Fruit fly (Drosophila melanogaster) whole organism, prepupa: Measurements from ENCODE around the gene HisRS.

Source experiments
- CG10631 ChIP-seq: fragments of 200-800 bp; sonication (Bioruptor generic); optimal IDR thresholded peaks from 2 replicates; lab custom pipeline; 2016; ENCODE audit warnings: missing biosample characterization, missing genetic modification characterization
- CG11762 ChIP-seq: fragments of 200-800 bp; sonication (Bioruptor generic); optimal IDR thresholded peaks from 3 replicates; lab custom pipeline; 2016; ENCODE audit warnings: missing biosample characterization, missing genetic modification characterization; ENCODE audit not compliant: insufficient read depth
- CG11902 ChIP-seq: fragments of 200-800 bp; sonication (Bioruptor generic); optimal IDR thresholded peaks from 3 replicates; lab custom pipeline; 2016; ENCODE audit warnings: missing biosample characterization, missing genetic modification characterization
- CG15336 ChIP-seq: fragments of 200-800 bp; sonication (Bioruptor generic); IDR thresholded peaks from 2 replicates; pipeline ENCODE4 v1.3.6; 2022; ENCODE audit warnings: missing biosample characterization, missing genetic modification characterization
- CG1621 ChIP-seq: fragments of 200-800 bp; sonication (Bioruptor generic); optimal IDR thresholded peaks from 3 replicates; lab custom pipeline; 2018; ENCODE audit warnings: missing biosample characterization, mild to moderate bottlenecking, missing genetic modification characterization
- CG16779 ChIP-seq: fragments of 200-800 bp; sonication (Bioruptor generic); optimal IDR thresholded peaks from 3 replicates; lab custom pipeline; 2017; ENCODE audit warnings: missing biosample characterization, mild to moderate bottlenecking, missing genetic modification characterization
- CG3032 ChIP-seq: fragments of 200-800 bp; optimal IDR thresholded peaks from 2 replicates; lab custom pipeline; 2019; ENCODE audit warnings: missing biosample characterization, mild to moderate bottlenecking, missing genetic modification characterization, moderate library complexity
- CG31627 ChIP-seq: fragments of 200-800 bp; sonication (Bioruptor generic); optimal IDR thresholded peaks from 3 replicates; lab custom pipeline; 2016; ENCODE audit warnings: missing biosample characterization, missing genetic modification characterization
- CG32006 ChIP-seq: fragments of 200-800 bp; sonication (Bioruptor generic); optimal IDR thresholded peaks from 3 replicates; lab custom pipeline; 2017; ENCODE audit warnings: missing biosample characterization, mild to moderate bottlenecking, missing genetic modification characterization
- CG34406 ChIP-seq: fragments of 200-800 bp; sonication (Bioruptor generic); optimal IDR thresholded peaks from 3 replicates; lab custom pipeline; 2016; ENCODE audit warnings: missing biosample characterization, missing genetic modification characterization
- CG3919 ChIP-seq: fragments of 200-800 bp; sonication (Bioruptor generic); optimal IDR thresholded peaks from 3 replicates; lab custom pipeline; 2016; ENCODE audit warnings: missing biosample characterization, missing genetic modification characterization
- CG4318 ChIP-seq: fragments of 200-800 bp; sonication (Bioruptor generic); optimal IDR thresholded peaks from 3 replicates; lab custom pipeline; 2017; ENCODE audit warnings: missing biosample characterization, mild to moderate bottlenecking, missing genetic modification characterization
- CG6163 ChIP-seq: fragments of 200-800 bp; sonication (Bioruptor generic); IDR thresholded peaks from 3 replicates; pipeline ENCODE4 v1.3.6; 2022; ENCODE audit warnings: missing biosample characterization, missing genetic modification characterization
- CG6276 ChIP-seq: fragments of 200-800 bp; sonication (Bioruptor generic); optimal IDR thresholded peaks from 2 replicates; lab custom pipeline; 2017; ENCODE audit warnings: missing biosample characterization, mild to moderate bottlenecking, missing genetic modification characterization
- CG6792 ChIP-seq: fragments of 200-800 bp; sonication (Bioruptor generic); optimal IDR thresholded peaks from 3 replicates; lab custom pipeline; 2016; ENCODE audit warnings: missing biosample characterization, missing genetic modification characterization
- CG6808 ChIP-seq: fragments of 200-800 bp; sonication (Bioruptor generic); optimal IDR thresholded peaks from 3 replicates; lab custom pipeline; 2017; ENCODE audit warnings: missing biosample characterization, missing genetic modification characterization, mild to moderate bottlenecking, moderate library complexity, missing genetic modification reagents
- CG6854 ChIP-seq: fragments of 200-800 bp; sonication (Bioruptor generic); optimal IDR thresholded peaks from 2 replicates; lab custom pipeline; 2017; ENCODE audit warnings: missing biosample characterization, mild to moderate bottlenecking, missing genetic modification characterization
- CG7368 ChIP-seq: fragments of 200-800 bp; sonication (Bioruptor generic); optimal IDR thresholded peaks from 3 replicates; lab custom pipeline; 2016; ENCODE audit warnings: missing biosample characterization, missing genetic modification characterization
- CG8119 ChIP-seq: fragments of 200-800 bp; sonication (Bioruptor generic); IDR thresholded peaks from 3 replicates; pipeline ENCODE4 v1.3.6; 2022; ENCODE audit warnings: missing biosample characterization, missing genetic modification characterization
- CG8319 ChIP-seq: fragments of 200-800 bp; sonication (Bioruptor generic); optimal IDR thresholded peaks from 3 replicates; lab custom pipeline; 2016; ENCODE audit warnings: missing biosample characterization, missing genetic modification characterization
- CG9139 ChIP-seq: fragments of 200-800 bp; sonication (Bioruptor generic); optimal IDR thresholded peaks from 3 replicates; lab custom pipeline; 2017; ENCODE audit warnings: missing biosample characterization, mild to moderate bottlenecking, missing genetic modification characterization
- Eip75B ChIP-seq: fragments of 200-800 bp; sonication (Bioruptor generic); optimal IDR thresholded peaks from 3 replicates; lab custom pipeline; 2016; ENCODE audit warnings: missing biosample characterization, missing genetic modification characterization
- Eip78C ChIP-seq: fragments of 200-800 bp; sonication (Bioruptor generic); peaks from one replicate; lab custom pipeline; 2016; ENCODE audit warnings: missing biosample characterization, missing genetic modification characterization
- Ets21C ChIP-seq: fragments of 200-800 bp; sonication (Bioruptor generic); optimal IDR thresholded peaks from 3 replicates; lab custom pipeline; 2016; ENCODE audit warnings: missing biosample characterization, missing genetic modification characterization
- Gug ChIP-seq: fragments of 200-800 bp; sonication (Bioruptor generic); IDR thresholded peaks from 2 replicates; pipeline ENCODE4 v1.3.6; 2022; ENCODE audit warnings: missing biosample characterization, missing genetic modification characterization
- Hr38 ChIP-seq: sonication (Bioruptor generic); optimal IDR thresholded peaks from 2 replicates; lab custom pipeline; 2016; ENCODE audit warnings: missing biosample characterization, missing genetic modification characterization
- Hr39 ChIP-seq: fragments of 200-800 bp; sonication (Bioruptor generic); optimal IDR thresholded peaks from 2 replicates; lab custom pipeline; 2016; ENCODE audit warnings: missing biosample characterization, missing genetic modification characterization
- Lpt ChIP-seq: fragments of 200-800 bp; sonication (Bioruptor generic); optimal IDR thresholded peaks from 3 replicates; lab custom pipeline; 2016; ENCODE audit warnings: missing biosample characterization, missing genetic modification characterization
- OdsH ChIP-seq: fragments of 200-800 bp; sonication (Bioruptor generic); optimal IDR thresholded peaks from 3 replicates; lab custom pipeline; 2016; ENCODE audit warnings: missing biosample characterization, missing genetic modification characterization
- Smox ChIP-seq: fragments of 200-800 bp; sonication (Bioruptor generic); optimal IDR thresholded peaks from 3 replicates; lab custom pipeline; 2016; ENCODE audit warnings: missing biosample characterization, missing genetic modification characterization
- Sox102F ChIP-seq: fragments of 200-800 bp; sonication (Bioruptor generic); optimal IDR thresholded peaks from 2 replicates; lab custom pipeline; 2016; ENCODE audit warnings: missing biosample characterization, mild to moderate bottlenecking, missing genetic modification characterization
- Sox15 ChIP-seq: fragments of 200-800 bp; sonication (Bioruptor generic); optimal IDR thresholded peaks from 3 replicates; lab custom pipeline; 2016; ENCODE audit warnings: missing biosample characterization, missing genetic modification characterization
- achi ChIP-seq: fragments of 200-800 bp; sonication (Bioruptor generic); optimal IDR thresholded peaks from 3 replicates; lab custom pipeline; 2016; ENCODE audit warnings: missing biosample characterization, missing genetic modification characterization
- acj6 ChIP-seq: fragments of 200-800 bp; sonication (Bioruptor generic); optimal IDR thresholded peaks from 3 replicates; lab custom pipeline; 2016; ENCODE audit warnings: missing biosample characterization, missing genetic modification characterization
- dac ChIP-seq: fragments of 200-800 bp; sonication (Bioruptor generic); optimal IDR thresholded peaks from 2 replicates; lab custom pipeline; 2017; ENCODE audit warnings: missing biosample characterization, mild to moderate bottlenecking, missing genetic modification characterization
- dsx ChIP-seq: fragments of 200-800 bp; optimal IDR thresholded peaks from 3 replicates; lab custom pipeline; 2019; ENCODE audit warnings: missing biosample characterization, mild to moderate bottlenecking, missing genetic modification characterization, moderate library complexity; ENCODE audit not compliant: poor library complexity, severe bottlenecking
- eg ChIP-seq: fragments of 200-800 bp; sonication (Bioruptor generic); IDR thresholded peaks from 3 replicates; pipeline ENCODE4 v1.3.6; 2022; ENCODE audit warnings: missing biosample characterization, missing genetic modification characterization
- esn ChIP-seq: fragments of 200-800 bp; sonication (Bioruptor generic); optimal IDR thresholded peaks from 2 replicates; lab custom pipeline; 2016; ENCODE audit warnings: missing biosample characterization, mild to moderate bottlenecking, missing genetic modification characterization, moderate library complexity
- fd59A ChIP-seq: fragments of 200-800 bp; sonication (Bioruptor generic); optimal IDR thresholded peaks from 2 replicates; lab custom pipeline; 2017; ENCODE audit warnings: missing biosample characterization, mild to moderate bottlenecking, missing genetic modification characterization, missing genetic modification reagents
- fd85E ChIP-seq: fragments of 200-800 bp; sonication (Bioruptor generic); optimal IDR thresholded peaks from 3 replicates; lab custom pipeline; 2016; ENCODE audit warnings: missing biosample characterization, missing genetic modification characterization
- fkh ChIP-seq: fragments of 200-800 bp; sonication (Bioruptor generic); optimal IDR thresholded peaks from 3 replicates; lab custom pipeline; 2017; ENCODE audit warnings: missing biosample characterization, mild to moderate bottlenecking, missing genetic modification characterization, moderate library complexity
- lz ChIP-seq: fragments of 200-800 bp; sonication (Bioruptor generic); optimal IDR thresholded peaks from 3 replicates; lab custom pipeline; 2016; ENCODE audit warnings: missing biosample characterization, missing genetic modification characterization
- salr ChIP-seq, 2 experiments: fragments of 200-800 bp; sonication (Bioruptor generic); optimal IDR thresholded peaks; 3 replicates each; lab custom pipeline; 2016 to 2018; ENCODE audit warnings: missing biosample characterization in 2 of 2, missing genetic modification characterization in 2 of 2, mild to moderate bottlenecking in 1 of 2
- spab ChIP-seq: fragments of 200-800 bp; sonication (Bioruptor generic); optimal IDR thresholded peaks from 2 replicates; lab custom pipeline; 2017; ENCODE audit warnings: missing biosample characterization, mild to moderate bottlenecking, missing genetic modification characterization, missing genetic modification reagents
- svp ChIP-seq: fragments of 200-800 bp; sonication (Bioruptor generic); peaks from one replicate; lab custom pipeline; 2016; ENCODE audit warnings: missing biosample characterization, missing genetic modification characterization
- vri ChIP-seq: fragments of 200-800 bp; sonication (Bioruptor generic); optimal IDR thresholded peaks from 3 replicates; lab custom pipeline; 2016; ENCODE audit warnings: missing biosample characterization, mild to moderate bottlenecking, missing genetic modification characterization

Gene HisRS

DNA sequence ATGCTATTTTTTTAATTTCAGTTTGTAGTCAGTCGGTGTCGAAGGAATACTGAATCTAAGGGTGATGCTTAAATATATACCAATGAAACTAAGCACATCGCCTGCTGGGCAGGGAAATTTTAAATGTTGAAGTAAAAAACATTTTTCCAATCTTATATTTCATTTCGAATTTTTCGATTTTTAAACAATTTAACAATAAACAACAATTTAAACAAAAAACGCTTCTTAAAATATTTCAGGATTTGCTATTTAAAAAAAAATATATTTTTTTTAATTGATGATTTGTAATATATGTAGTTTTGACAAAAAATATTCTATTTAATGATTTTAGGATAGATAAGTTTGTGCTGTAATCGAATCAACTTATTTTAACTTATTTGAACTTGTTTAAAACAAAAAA lies 461 bp upstream of the HisRS start, which contains the start of gene CG6470:
Gene CG6470 (minus strand): TSS at position 101 of the 400 bp plus-strand sequence.
- no peak for TF ChIP-seq Hr39

DNA sequence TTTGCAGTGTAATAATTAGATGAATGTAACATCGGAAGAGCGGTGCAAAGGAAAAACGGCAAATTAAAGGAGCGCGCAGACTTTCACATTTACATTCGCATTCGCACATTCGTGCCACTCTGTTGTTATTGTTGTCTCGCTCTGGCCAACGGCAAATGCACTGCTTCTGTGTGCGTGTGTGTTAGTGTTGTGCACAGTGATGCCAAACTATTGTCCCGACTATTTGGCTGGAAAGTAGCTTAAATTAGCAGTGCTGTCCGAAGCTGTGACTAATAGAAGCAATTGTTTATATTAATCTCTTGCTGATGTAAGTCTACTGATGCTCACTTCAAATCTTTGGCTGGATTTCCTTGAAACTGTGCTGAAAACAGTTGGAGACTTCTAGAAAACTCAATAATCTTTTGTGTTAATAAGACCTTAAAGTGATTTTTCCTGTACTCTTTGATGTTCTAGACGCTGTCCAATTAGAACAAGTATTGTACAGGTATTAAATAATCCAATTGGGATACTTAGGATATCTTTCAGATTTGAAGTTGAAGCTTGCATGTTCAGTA lies 837 bp downstream of the HisRS start:
- peak; percentile 2 for TF ChIP-seq Ets21C (GFP tag; lab: Kevin White, UChicago)
- TF ChIP-seq Sox15 (GFP tag; lab: Kevin White, UChicago): no peak
- peak; percentile 15 for TF ChIP-seq acj6 (GFP tag; lab: Kevin White, UChicago)
- no peak for TF ChIP-seq CG7368
- 0 out of 3 replicates have a peak, but pooled peaks have one; percentile 24 for TF ChIP-seq eg (GFP tag; lab: Robert Waterston, UW)
- no peak for TF ChIP-seq achi (GFP tag; lab: Kevin White, UChicago)
- TF ChIP-seq CG11902 (GFP tag; lab: Kevin White, UChicago): no peak
- TF ChIP-seq CG3919: no peak
- TF ChIP-seq CG6808: peak; percentile 48
- TF ChIP-seq Eip78C (GFP tag; lab: Kevin White, UChicago): peak; percentile 39
- TF ChIP-seq vri (GFP tag; lab: Kevin White, UChicago): no peak
- TF ChIP-seq Hr39: peak; percentile 11
- TF ChIP-seq salr (GFP tag; optimal IDR thresholded peaks at IDR 0.05; lab: Kevin White, UChicago): peak in 1 of 2 experiments; percentile 20
- TF ChIP-seq CG11762 (GFP tag; lab: Kevin White, UChicago): no peak
- no peak for TF ChIP-seq CG9139 (GFP tag; lab: Kevin White, UChicago)
- peak; percentile 6 for TF ChIP-seq Eip75B (GFP tag; lab: Kevin White, UChicago)
- peak; percentile 58 for TF ChIP-seq svp (GFP tag; lab: Kevin White, UChicago)
- no peak for TF ChIP-seq fd59A (GFP tag; lab: Kevin White, UChicago)
- 0 out of 3 replicates have a peak, but pooled peaks have one; percentile 27 for TF ChIP-seq CG6163 (GFP tag; lab: Robert Waterston, UW)
- no peak for TF ChIP-seq spab (GFP tag; lab: Kevin White, UChicago)
- TF ChIP-seq Sox102F (GFP tag; lab: Kevin White, UChicago): peak; percentile 15

DNA sequence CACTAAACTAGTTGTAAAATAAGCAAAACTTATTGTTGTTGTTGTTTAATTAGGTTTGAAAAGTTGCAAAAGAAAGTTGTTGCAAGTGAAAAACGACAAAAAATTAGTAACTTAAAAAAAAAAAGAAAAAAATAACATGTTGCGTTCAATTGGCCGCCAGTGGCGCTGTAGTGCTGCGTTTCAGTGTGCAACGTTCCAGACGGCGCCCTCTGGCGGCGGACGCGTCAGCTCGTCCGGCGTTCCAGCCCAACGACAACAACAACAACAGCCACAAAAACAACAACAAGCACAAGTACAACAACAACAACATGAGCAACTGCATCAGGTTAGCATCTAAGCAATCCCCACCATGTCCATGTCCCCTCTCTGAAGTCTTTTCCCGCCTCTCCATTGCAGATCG lies 2.2 kb downstream of the HisRS start:
- TF ChIP-seq Sox15 (GFP tag; lab: Kevin White, UChicago): no peak
- no peak for TF ChIP-seq fd85E (GFP tag; lab: Kevin White, UChicago)
- TF ChIP-seq Ets21C (GFP tag; lab: Kevin White, UChicago): no peak
- TF ChIP-seq CG3032: no peak
- TF ChIP-seq CG6854 (GFP tag; lab: Kevin White, UChicago): no peak
- no peak for TF ChIP-seq CG34406
- TF ChIP-seq CG4318: no peak
- TF ChIP-seq fkh (GFP tag; lab: Kevin White, UChicago): no peak
- peak; percentile 35; the same call in 1 of the 3 replicates for TF ChIP-seq CG8119 (GFP tag; lab: Robert Waterston, UW)
- TF ChIP-seq CG6276 (GFP tag; lab: Kevin White, UChicago): no peak
- peak; percentile 19 for TF ChIP-seq achi (GFP tag; lab: Kevin White, UChicago)
- peak; percentile 0 for TF ChIP-seq Eip75B (GFP tag; lab: Kevin White, UChicago)
- no peak for TF ChIP-seq Smox
- TF ChIP-seq vri (GFP tag; lab: Kevin White, UChicago): no peak
- peak; percentile 17 for TF ChIP-seq CG6792
- TF ChIP-seq dac (GFP tag; lab: Kevin White, UChicago): peak; percentile 52
- no peak for TF ChIP-seq CG16779 (tag; lab: Kevin White, UChicago)
- no peak for TF ChIP-seq CG9139 (GFP tag; lab: Kevin White, UChicago)
- peak; percentile 47 for TF ChIP-seq Lpt (GFP tag; lab: Kevin White, UChicago)
- peak; percentile 37; the same call in 1 of the 2 replicates for TF ChIP-seq CG15336 (GFP tag; lab: Robert Waterston, UW)
- TF ChIP-seq CG8319 (GFP tag; lab: Kevin White, UChicago): no peak
- no peak for TF ChIP-seq spab (GFP tag; lab: Kevin White, UChicago)
- TF ChIP-seq Hr38: no peak
- TF ChIP-seq Sox102F (GFP tag; lab: Kevin White, UChicago): no peak
- peak; percentile 10 for TF ChIP-seq CG6808
- peak; percentile 33 for TF ChIP-seq esn (GFP tag; lab: Kevin White, UChicago)
- TF ChIP-seq lz (GFP tag; lab: Kevin White, UChicago): peak; percentile 33
- no peak for TF ChIP-seq OdsH (GFP tag; lab: Kevin White, UChicago)
- TF ChIP-seq CG1621: peak; percentile 12
- no peak for TF ChIP-seq svp (GFP tag; lab: Kevin White, UChicago)
- TF ChIP-seq Gug (GFP tag; lab: Robert Waterston, UW): no peak
- TF ChIP-seq CG31627: peak; percentile 26
- no peak for TF ChIP-seq dsx
- no peak for TF ChIP-seq CG10631 (GFP tag; lab: Kevin White, UChicago)
- no peak for TF ChIP-seq acj6 (GFP tag; lab: Kevin White, UChicago)
- TF ChIP-seq CG32006 (GFP tag; lab: Kevin White, UChicago): peak; percentile 39
